Worm (Caenorhabditis elegans) whole organism, mixed stage, embryonic: ENCODE measurements around the gene T14G10.8.

Experiments used
- blmp-1 ChIP-seq: fragments of 150-350 bp; optimal IDR thresholded peaks from 2 replicates; lab custom pipeline; 2014; ENCODE audit warnings: missing biosample characterization, missing genetic modification characterization
- drap-1 ChIP-seq: fragments of 200-800 bp; sonication (Bioruptor generic); optimal IDR thresholded peaks from 3 replicates; lab custom pipeline; 2018; ENCODE audit warnings: mild to moderate bottlenecking, missing genetic modification characterization, missing compliant biosample characterization
- elt-3 ChIP-seq: fragments of 150-350 bp; optimal IDR thresholded peaks from 2 replicates; lab custom pipeline; 2014; ENCODE audit warnings: missing biosample characterization, missing genetic modification characterization
- lin-13 ChIP-seq: fragments of 150-350 bp; optimal IDR thresholded peaks from 2 replicates; lab custom pipeline; 2014; ENCODE audit warnings: missing biosample characterization, missing genetic modification characterization
- nhr-12 ChIP-seq: fragments of 150-350 bp; optimal IDR thresholded peaks from 2 replicates; lab custom pipeline; 2014; ENCODE audit warnings: missing biosample characterization, missing genetic modification characterization
- nhr-237 ChIP-seq: fragments of 150-350 bp; optimal IDR thresholded peaks from 2 replicates; lab custom pipeline; 2014; ENCODE audit warnings: missing biosample characterization, missing genetic modification characterization
- nhr-28 ChIP-seq: fragments of 150-350 bp; optimal IDR thresholded peaks from 2 replicates; lab custom pipeline; 2014; ENCODE audit warnings: missing biosample characterization, missing genetic modification characterization
- pha-4 ChIP-seq: fragments of 150-350 bp; optimal IDR thresholded peaks from 2 replicates; lab custom pipeline; 2018; ENCODE audit warnings: missing biosample characterization, missing genetic modification reagents, missing genetic modification characterization
- unc-39 ChIP-seq: fragments of 150-350 bp; optimal IDR thresholded peaks from 2 replicates; lab custom pipeline; 2014; ENCODE audit warnings: missing biosample characterization, missing genetic modification characterization
- unc-62 ChIP-seq: fragments of 150-350 bp; optimal IDR thresholded peaks from 2 replicates; lab custom pipeline; 2014; ENCODE audit warnings: missing biosample characterization, missing genetic modification reagents, missing genetic modification characterization
- zip-8 ChIP-seq: fragments of 150-350 bp; optimal IDR thresholded peaks from 2 replicates; lab custom pipeline; 2014; ENCODE audit warnings: missing biosample characterization, missing genetic modification characterization
- ztf-11 ChIP-seq: fragments of 150-350 bp; optimal IDR thresholded peaks from 2 replicates; lab custom pipeline; 2014; ENCODE audit warnings: missing biosample characterization, missing genetic modification characterization

DNA sequence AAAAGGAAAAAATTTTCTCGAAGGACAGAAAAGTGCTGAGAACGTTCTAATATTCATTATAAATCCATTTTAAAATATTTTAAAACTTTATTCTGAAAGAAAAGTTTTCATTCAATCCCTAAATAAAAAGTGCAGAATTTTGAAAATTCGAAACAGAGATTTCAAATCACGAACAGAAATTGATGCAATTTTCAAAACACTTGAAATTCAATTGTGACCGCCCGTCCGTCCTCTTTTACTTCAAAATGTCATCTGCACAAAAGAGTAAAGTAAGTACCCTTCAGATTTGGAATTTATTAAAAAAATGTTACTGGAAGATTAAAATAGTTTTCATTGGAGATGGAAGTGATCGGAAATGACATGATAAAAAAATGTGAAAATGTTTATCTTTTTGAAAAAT lies 41.7 kb upstream of the T14G10.8 start:
- no peak for TF ChIP-seq lin-13 (tag; lab: Kevin White, UChicago)
- no peak for TF ChIP-seq elt-3 (tag; lab: Kevin White, UChicago)
- no peak for TF ChIP-seq drap-1 (GFP tag; lab: Kevin White, UChicago)
- no peak for TF ChIP-seq unc-62
- no peak for TF ChIP-seq unc-39
- no peak for TF ChIP-seq ztf-11 (tag; lab: Kevin White, UChicago)
- no peak for TF ChIP-seq pha-4
- TF ChIP-seq nhr-12 = no peak
- no peak for TF ChIP-seq blmp-1
- no peak for TF ChIP-seq zip-8 (tag; lab: Kevin White, UChicago)
- TF ChIP-seq nhr-28 (tag; lab: Kevin White, UChicago) = no peak
- TF ChIP-seq nhr-237 = no peak
